Worm (Caenorhabditis elegans) whole organism, late embryonic: ENCODE results near the gene F01D5.7.

Experiments used
- F13H6.1 ChIP-seq: sonication (generic microtip); optimal IDR thresholded peaks from 2 replicates; lab custom pipeline; 2016; ENCODE audit warnings: missing genetic modification characterization, missing compliant biosample characterization
- K02D7.2 ChIP-seq: sonication (generic microtip); optimal IDR thresholded peaks from 2 replicates; lab custom pipeline; 2017; ENCODE audit warnings: mild to moderate bottlenecking, missing genetic modification characterization, missing compliant biosample characterization
- ahr-1 ChIP-seq: sonication (generic microtip); optimal IDR thresholded peaks from 2 replicates; lab custom pipeline; 2016; ENCODE audit warnings: missing genetic modification characterization, missing compliant biosample characterization
- ama-1 ChIP-seq: fragments of 150-350 bp; optimal IDR thresholded peaks from 2 replicates; lab custom pipeline; 2014
- ceh-14 ChIP-seq: sonication (generic microtip); optimal IDR thresholded peaks from 2 replicates; lab custom pipeline; 2016; ENCODE audit warnings: missing genotype, missing genetic modification characterization, missing compliant biosample characterization
- ceh-19 ChIP-seq: fragments of 200-800 bp; sonication (Bioruptor generic); optimal IDR thresholded peaks from 2 replicates; lab custom pipeline; 2018; ENCODE audit warnings: mild to moderate bottlenecking, missing genetic modification characterization, missing compliant biosample characterization
- ceh-22 ChIP-seq: sonication (generic microtip); optimal IDR thresholded peaks from 2 replicates; lab custom pipeline; 2017; ENCODE audit warnings: missing biosample characterization, missing genetic modification characterization
- ceh-30 ChIP-seq: fragments of 150-350 bp; optimal IDR thresholded peaks from 2 replicates; lab custom pipeline; 2014; ENCODE audit warnings: missing biosample characterization, missing genetic modification characterization
- ceh-31 ChIP-seq: sonication (generic microtip); optimal IDR thresholded peaks from 2 replicates; lab custom pipeline; 2016; ENCODE audit warnings: missing genetic modification characterization, missing compliant biosample characterization
- ceh-34 ChIP-seq: sonication (generic microtip); optimal IDR thresholded peaks from 2 replicates; lab custom pipeline; 2016; ENCODE audit warnings: mild to moderate bottlenecking, missing genetic modification characterization, missing compliant biosample characterization
- ceh-9 ChIP-seq: sonication (generic microtip); optimal IDR thresholded peaks from 2 replicates; lab custom pipeline; 2016; ENCODE audit warnings: mild to moderate bottlenecking, missing genetic modification characterization, inconsistent platforms, missing compliant biosample characterization
- che-1 ChIP-seq: sonication (generic microtip); optimal IDR thresholded peaks from 2 replicates; lab custom pipeline; 2016; ENCODE audit warnings: mild to moderate bottlenecking, missing genetic modification characterization, missing compliant biosample characterization
- dmd-4 ChIP-seq: sonication (generic microtip); optimal IDR thresholded peaks from 2 replicates; lab custom pipeline; 2016; ENCODE audit warnings: borderline replicate concordance, missing genetic modification characterization, missing compliant biosample characterization
- dve-1 ChIP-seq: sonication (generic microtip); optimal IDR thresholded peaks from 2 replicates; lab custom pipeline; 2017; ENCODE audit warnings: antibody characterized with exemption, mild to moderate bottlenecking, missing genetic modification characterization, missing compliant biosample characterization
- elt-4 ChIP-seq: sonication (generic microtip); optimal IDR thresholded peaks from 2 replicates; lab custom pipeline; 2016; ENCODE audit warnings: missing genetic modification characterization, missing compliant biosample characterization
- ets-4 ChIP-seq: sonication (generic microtip); optimal IDR thresholded peaks from 2 replicates; lab custom pipeline; 2016; ENCODE audit warnings: missing genetic modification characterization, missing compliant biosample characterization
- fkh-10 ChIP-seq: fragments of 150-350 bp; optimal IDR thresholded peaks from 2 replicates; lab custom pipeline; 2014; ENCODE audit warnings: missing biosample characterization, missing genetic modification reagents, missing genetic modification characterization
- hlh-15 ChIP-seq: sonication (generic microtip); optimal IDR thresholded peaks from 2 replicates; lab custom pipeline; 2016; ENCODE audit warnings: missing genetic modification characterization, missing compliant biosample characterization
- hlh-8 ChIP-seq: sonication (generic microtip); optimal IDR thresholded peaks from 2 replicates; lab custom pipeline; 2016; ENCODE audit warnings: missing genotype, missing genetic modification characterization, missing compliant biosample characterization
- lim-6 ChIP-seq: sonication (generic microtip); optimal IDR thresholded peaks from 2 replicates; lab custom pipeline; 2016; ENCODE audit warnings: missing genetic modification characterization, missing compliant biosample characterization
- madf-2 ChIP-seq: sonication (generic microtip); optimal IDR thresholded peaks from 2 replicates; lab custom pipeline; 2017; ENCODE audit warnings: missing genetic modification characterization, missing compliant biosample characterization
- mec-3 ChIP-seq: sonication (generic microtip); optimal IDR thresholded peaks from 2 replicates; lab custom pipeline; 2016; ENCODE audit warnings: borderline replicate concordance, missing genetic modification characterization, missing compliant biosample characterization
- nhr-232 ChIP-seq: sonication (generic microtip); optimal IDR thresholded peaks from 2 replicates; lab custom pipeline; 2016; ENCODE audit warnings: missing genetic modification characterization, missing compliant biosample characterization
- pax-1 ChIP-seq: fragments of 150-350 bp; optimal IDR thresholded peaks from 2 replicates; lab custom pipeline; 2014; ENCODE audit warnings: missing biosample characterization, missing genetic modification characterization
- pha-4 ChIP-seq: fragments of 150-350 bp; optimal IDR thresholded peaks from 2 replicates; lab custom pipeline; 2018; ENCODE audit warnings: missing biosample characterization, missing genetic modification reagents, missing genetic modification characterization
- pqm-1 ChIP-seq: sonication (generic microtip); optimal IDR thresholded peaks from 2 replicates; lab custom pipeline; 2016; ENCODE audit warnings: missing genetic modification characterization, missing compliant biosample characterization
- ref-2 ChIP-seq: sonication (generic microtip); optimal IDR thresholded peaks from 2 replicates; lab custom pipeline; 2016; ENCODE audit warnings: missing genetic modification characterization, missing compliant biosample characterization
- rnt-1 ChIP-seq: sonication (generic microtip); optimal IDR thresholded peaks from 2 replicates; lab custom pipeline; 2016; ENCODE audit warnings: missing genetic modification characterization, missing compliant biosample characterization
- sdc-2 ChIP-seq: sonication (generic microtip); optimal IDR thresholded peaks from 2 replicates; lab custom pipeline; 2016; ENCODE audit warnings: missing genotype, missing genetic modification characterization, missing compliant biosample characterization
- sox-4 ChIP-seq: sonication (generic microtip); optimal IDR thresholded peaks from 2 replicates; lab custom pipeline; 2017; ENCODE audit warnings: mild to moderate bottlenecking, missing genetic modification characterization, inconsistent platforms, missing compliant biosample characterization
- syd-9 ChIP-seq: sonication (generic microtip); optimal IDR thresholded peaks from 2 replicates; lab custom pipeline; 2016; ENCODE audit warnings: mild to moderate bottlenecking, missing genetic modification characterization, moderate library complexity, missing compliant biosample characterization
- tbx-2 ChIP-seq: sonication (generic microtip); optimal IDR thresholded peaks from 2 replicates; lab custom pipeline; 2016; ENCODE audit warnings: missing genetic modification characterization, missing compliant biosample characterization
- tbx-7 ChIP-seq: sonication (generic microtip); optimal IDR thresholded peaks from 2 replicates; lab custom pipeline; 2016; ENCODE audit warnings: missing genotype, missing genetic modification characterization, missing compliant biosample characterization
- ttx-3 ChIP-seq: sonication (generic microtip); optimal IDR thresholded peaks from 2 replicates; lab custom pipeline; 2016; ENCODE audit warnings: missing genetic modification reagents, missing genetic modification characterization, missing compliant biosample characterization
- unc-3 ChIP-seq, 2 experiments: fragments of 200-800 bp in 1 of 2; sonication (Bioruptor generic) in 1 of 2; sonication (generic microtip) in 1 of 2; conservative IDR thresholded peaks in 1 of 2; optimal IDR thresholded peaks in 1 of 2; 2 replicates each; pipeline versions ENCODE4 v1.3.6 to Lab custom; 2016 to 2022; ENCODE audit warnings: missing compliant biosample characterization in 2 of 2, missing genetic modification characterization in 2 of 2, missing genetic modification reagents in 1 of 2
- unc-42 ChIP-seq: sonication (generic microtip); optimal IDR thresholded peaks from 2 replicates; lab custom pipeline; 2016; ENCODE audit warnings: missing genotype, missing genetic modification characterization, missing compliant biosample characterization
- unc-55 ChIP-seq: sonication (generic microtip); optimal IDR thresholded peaks from 2 replicates; lab custom pipeline; 2017; ENCODE audit warnings: missing biosample characterization, missing genetic modification reagents, missing genetic modification characterization
- unc-86 ChIP-seq: sonication (generic microtip); optimal IDR thresholded peaks from 2 replicates; lab custom pipeline; 2016; ENCODE audit warnings: missing genetic modification characterization, missing compliant biosample characterization
- zip-5 ChIP-seq: sonication (generic microtip); optimal IDR thresholded peaks from 2 replicates; lab custom pipeline; 2016; ENCODE audit warnings: missing genetic modification characterization, missing compliant biosample characterization
- ztf-16 ChIP-seq: sonication (generic microtip); optimal IDR thresholded peaks from 2 replicates; lab custom pipeline; 2017; ENCODE audit warnings: missing genetic modification characterization, missing compliant biosample characterization

The F01D5.7 gene

DNA sequence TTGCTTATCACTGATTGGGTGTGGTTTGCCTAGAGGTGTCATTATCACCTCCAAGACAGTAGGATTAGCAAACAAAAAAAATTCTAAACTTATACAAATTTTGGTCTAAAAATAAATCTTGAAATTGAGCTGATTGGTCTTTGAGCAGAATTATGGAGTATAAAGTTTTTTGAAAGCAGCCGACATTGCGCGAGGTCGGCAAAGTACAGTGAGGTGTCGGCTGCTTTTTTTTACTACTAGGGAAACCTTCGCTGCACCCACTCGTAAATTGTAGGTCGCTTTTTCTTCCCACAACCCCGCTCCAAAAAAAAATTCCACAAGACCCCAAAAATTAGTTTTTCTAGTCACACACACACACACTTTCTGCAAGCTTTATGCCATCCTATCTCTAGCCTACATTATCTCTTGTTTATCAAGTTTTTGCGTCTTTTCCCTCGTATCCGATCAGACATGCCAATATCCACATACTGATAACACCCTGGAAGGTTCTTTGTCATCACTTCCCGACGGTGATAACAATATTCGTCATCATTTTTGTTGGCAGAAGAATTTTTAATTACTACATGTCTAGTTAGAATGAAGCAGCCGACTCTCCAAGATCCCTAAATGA, 4.5 kb upstream of the F01D5.7 start:
- TF ChIP-seq ceh-9 (tag; lab: Kevin White, UChicago) (no peak), sox-4 (tag; lab: Kevin White, UChicago) (no peak), unc-55 (GFP tag; lab: Kevin White, UChicago) (no peak), ceh-19 (no peak), K02D7.2 (tag; lab: Kevin White, UChicago) (no peak), ref-2 (tag; lab: Kevin White, UChicago) (no peak), F13H6.1 (tag; lab: Kevin White, UChicago) (no peak), unc-42 (no peak), pqm-1 (tag; lab: Kevin White, UChicago) (no peak), pax-1 (no peak), unc-86 (tag; lab: Kevin White, UChicago) (no peak)

DNA sequence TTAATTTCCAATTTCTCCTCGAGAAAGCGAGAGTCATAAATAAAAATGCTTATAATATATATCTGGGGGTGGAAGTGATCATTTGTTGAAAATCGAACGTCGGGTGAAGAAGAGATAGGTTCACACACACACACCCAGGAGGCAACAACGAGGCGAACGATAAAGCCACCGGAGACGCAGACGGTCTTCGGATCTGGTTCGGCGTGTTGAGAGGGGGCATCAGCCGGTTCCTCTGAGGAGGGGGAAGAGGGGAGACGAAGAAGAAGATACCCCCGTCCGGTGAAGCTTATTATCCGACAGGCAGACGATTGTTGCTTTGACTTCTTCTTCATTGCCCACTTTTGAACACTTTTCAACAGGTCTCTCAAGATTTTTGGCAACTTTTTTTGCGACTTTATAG, 3.7 kb upstream of the F01D5.7 start:
- peak; percentile 21 for TF ChIP-seq ceh-31
- TF ChIP-seq unc-3 (GFP tag; conservative IDR thresholded peaks at IDR 0.05; lab: Robert Waterston, UW) = no peak
- no peak for TF ChIP-seq unc-3 (tag; optimal IDR thresholded peaks at IDR 0.05; lab: Kevin White, UChicago)

- TF ChIP-seq mec-3 (tag; lab: Kevin White, UChicago) = no peak
- TF ChIP-seq ceh-14 (tag; lab: Kevin White, UChicago) = no peak
- TF ChIP-seq unc-3 (GFP tag; conservative IDR thresholded peaks at IDR 0.05; lab: Robert Waterston, UW) = no peak
- TF ChIP-seq unc-3 (tag; optimal IDR thresholded peaks at IDR 0.05; lab: Kevin White, UChicago) = no peak
- TF ChIP-seq hlh-15 (tag; lab: Kevin White, UChicago) = no peak
- no peak for TF ChIP-seq ahr-1 (tag; lab: Kevin White, UChicago)
- TF ChIP-seq elt-4 = no peak
- no peak for TF ChIP-seq ama-1 (lab: Kevin White, UChicago)
- no peak for TF ChIP-seq F13H6.1 (tag; lab: Kevin White, UChicago)
- TF ChIP-seq pha-4 (tag; lab: Kevin White, UChicago) = no peak
- TF ChIP-seq unc-86 (tag; lab: Kevin White, UChicago) = no peak
- no peak for TF ChIP-seq rnt-1 (tag; lab: Kevin White, UChicago)
- TF ChIP-seq ceh-19 = no peak
- no peak for TF ChIP-seq dve-1 (tag; lab: Kevin White, UChicago)
- no peak for TF ChIP-seq ceh-30 (tag; lab: Kevin White, UChicago)
- TF ChIP-seq madf-2 (tag; lab: Kevin White, UChicago) = no peak
- TF ChIP-seq nhr-232 (tag; lab: Kevin White, UChicago) = no peak
- TF ChIP-seq dmd-4 = no peak
- no peak for TF ChIP-seq tbx-2 (tag; lab: Kevin White, UChicago)
- TF ChIP-seq unc-42 = no peak
These were observed 3.3 kb upstream of the F01D5.7 start for ce11 chrII:14005183-14005582.

- TF ChIP-seq syd-9 = no peak
- TF ChIP-seq ets-4 (tag; lab: Kevin White, UChicago) = no peak
- TF ChIP-seq hlh-15 (tag; lab: Kevin White, UChicago) = no peak
- no peak for TF ChIP-seq hlh-8 (tag; lab: Kevin White, UChicago)
- no peak for TF ChIP-seq lim-6 (tag; lab: Kevin White, UChicago)
- TF ChIP-seq ceh-22 (tag; lab: Kevin White, UChicago) = no peak
- no peak for TF ChIP-seq unc-86 (tag; lab: Kevin White, UChicago)
- TF ChIP-seq che-1 (tag; lab: Kevin White, UChicago) = no peak
- TF ChIP-seq unc-42 = no peak
- TF ChIP-seq ceh-14 (tag; lab: Kevin White, UChicago) = no peak
- no peak for TF ChIP-seq K02D7.2 (tag; lab: Kevin White, UChicago)
- TF ChIP-seq dve-1 (tag; lab: Kevin White, UChicago) = no peak
- no peak for TF ChIP-seq ahr-1 (tag; lab: Kevin White, UChicago)
- TF ChIP-seq ztf-16 (tag; lab: Kevin White, UChicago) = no peak
- no peak for TF ChIP-seq zip-5 (tag; lab: Kevin White, UChicago)
- no peak for TF ChIP-seq fkh-10 (GFP tag; lab: Kevin White, UChicago)
- TF ChIP-seq sdc-2 (tag; lab: Kevin White, UChicago) = no peak
- TF ChIP-seq ceh-34 (tag; lab: Kevin White, UChicago) = no peak
- TF ChIP-seq tbx-7 (tag; lab: Kevin White, UChicago) = no peak
- no peak for TF ChIP-seq ttx-3
These were observed 2.2 kb upstream of the F01D5.7 start, which contains the start of gene F01D5.6 for ce11 chrII:14006210-14006609. F01D5.6 (plus strand) TSS chrII:14006510.
